Worm (Caenorhabditis elegans) whole organism, midembryonic: ENCODE results near the gene srx-85.

ENCODE experiments used
- T22C8.4 ChIP-seq: fragments of 200-800 bp; sonication (Bioruptor generic); IDR thresholded peaks from 2 replicates; pipeline ENCODE4 v1.3.6; 2022; ENCODE audit warnings: missing genetic modification characterization, missing compliant biosample characterization
- flt-1 ChIP-seq: fragments of 200-800 bp; sonication (Bioruptor generic); IDR thresholded peaks from 2 replicates; pipeline ENCODE4 v1.3.6; 2022; ENCODE audit warnings: missing genetic modification characterization, missing compliant biosample characterization
- klf-2 ChIP-seq: fragments of 200-800 bp; sonication (Bioruptor generic); conservative IDR thresholded peaks from 2 replicates; pipeline ENCODE4 v1.3.6; 2022; ENCODE audit warnings: missing genetic modification reagents, missing genetic modification characterization, missing compliant biosample characterization
- med-1 ChIP-seq: sonication (generic microtip); optimal IDR thresholded peaks from 2 replicates; lab custom pipeline; 2017; ENCODE audit warnings: missing genetic modification characterization, mild to moderate bottlenecking, missing compliant biosample characterization, antibody characterized with exemption, missing genetic modification reagents; ENCODE audit not compliant: insufficient read depth
- tab-1 ChIP-seq: fragments of 200-800 bp; sonication (Bioruptor generic); IDR thresholded peaks from 2 replicates; pipeline ENCODE4 v1.3.6; 2022; ENCODE audit warnings: missing genetic modification characterization, missing compliant biosample characterization
- ztf-23 ChIP-seq: fragments of 200-800 bp; sonication (Bioruptor generic); IDR thresholded peaks from 2 replicates; pipeline ENCODE4 v1.3.6; 2022; ENCODE audit warnings: missing genetic modification reagents, missing genetic modification characterization, missing compliant biosample characterization
- ztf-29 ChIP-seq: fragments of 200-800 bp; sonication (Bioruptor generic); IDR thresholded peaks from 2 replicates; pipeline ENCODE4 v1.3.6; 2022; ENCODE audit warnings: missing genetic modification reagents, missing genetic modification characterization, missing compliant biosample characterization

DNA sequence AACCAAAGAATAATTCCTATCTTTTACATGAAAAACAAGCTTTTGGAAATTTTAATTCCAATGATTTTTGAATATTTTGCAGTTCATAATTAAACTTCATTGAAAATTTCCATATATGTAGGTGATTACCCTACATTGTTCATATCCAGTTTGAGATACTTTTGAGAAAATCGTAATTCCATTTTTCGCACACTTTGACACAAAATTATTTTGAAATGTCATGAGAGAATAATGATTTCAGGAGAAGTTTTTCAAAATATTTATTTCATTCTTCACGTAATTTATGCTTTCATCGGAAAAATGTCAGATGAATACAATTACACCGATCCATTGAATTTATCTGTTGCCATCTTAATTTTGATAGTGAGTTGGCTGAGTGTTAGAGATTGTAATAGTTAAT, 30.7 kb downstream of the srx-85 start, which contains the start of gene srx-88:
- no peak for TF ChIP-seq ztf-29 (GFP tag; lab: Robert Waterston, UW)
- no peak for TF ChIP-seq med-1
- TF ChIP-seq klf-2 (GFP tag; lab: Robert Waterston, UW), result no peak
- TF ChIP-seq tab-1 (GFP tag; lab: Robert Waterston, UW), result no peak
- no peak for TF ChIP-seq ztf-23
- TF ChIP-seq flt-1, result no peak
- no peak for TF ChIP-seq T22C8.4 (GFP tag; lab: Robert Waterston, UW)
